Fruit fly (Drosophila melanogaster) whole organism, embryonic: Measurements from ENCODE around the gene CG7362.

Experiments used
- CG10366 ChIP-seq: fragments of 200-800 bp; sonication (Bioruptor generic); IDR thresholded peaks from 2 replicates; pipeline ENCODE4 v1.3.6; 2022; ENCODE audit warnings: missing biosample characterization, missing genetic modification characterization
- CG10959 ChIP-seq: fragments of 200-800 bp; sonication (Bioruptor generic); IDR thresholded peaks from 2 replicates; pipeline ENCODE4 v1.3.6; 2022; ENCODE audit warnings: missing biosample characterization, missing genetic modification characterization
- CG10979 ChIP-seq: fragments of 200-800 bp; sonication (Bioruptor generic); optimal IDR thresholded peaks from 2 replicates; lab custom pipeline; 2018; ENCODE audit warnings: missing biosample characterization, mild to moderate bottlenecking, missing genetic modification characterization, moderate library complexity
- CG12769 ChIP-seq: fragments of 200-800 bp; sonication (Bioruptor generic); optimal IDR thresholded peaks from 2 replicates; lab custom pipeline; 2019; ENCODE audit warnings: missing biosample characterization, mild to moderate bottlenecking, missing genetic modification characterization, moderate library complexity
- CG13624 ChIP-seq: fragments of 200-800 bp; sonication (Bioruptor generic); optimal IDR thresholded peaks from 2 replicates; lab custom pipeline; 2016; ENCODE audit warnings: missing biosample characterization, missing genetic modification characterization
- CG1603 ChIP-seq: fragments of 200-800 bp; sonication (Bioruptor generic); optimal IDR thresholded peaks from 2 replicates; lab custom pipeline; 2019; ENCODE audit warnings: missing biosample characterization, mild to moderate bottlenecking, missing genetic modification characterization, moderate library complexity
- CG17328 ChIP-seq: fragments of 200-800 bp; sonication (Bioruptor generic); IDR thresholded peaks from 2 replicates; pipeline ENCODE4 v1.3.6; 2022; ENCODE audit warnings: missing biosample characterization, missing genetic modification characterization
- CG17829 ChIP-seq: fragments of 200-800 bp; optimal IDR thresholded peaks from 2 replicates; lab custom pipeline; 2019; ENCODE audit warnings: missing biosample characterization, mild to moderate bottlenecking, missing genetic modification characterization, moderate library complexity
- CG17912 ChIP-seq: fragments of 200-800 bp; sonication (Bioruptor generic); optimal IDR thresholded peaks from 2 replicates; lab custom pipeline; 2018; ENCODE audit warnings: missing biosample characterization, mild to moderate bottlenecking, missing genetic modification characterization
- CG2678 ChIP-seq: fragments of 200-800 bp; sonication (Bioruptor generic); optimal IDR thresholded peaks from 3 replicates; lab custom pipeline; 2019; ENCODE audit warnings: missing biosample characterization, mild to moderate bottlenecking, missing genetic modification characterization, moderate library complexity
- CG30403 ChIP-seq: fragments of 200-800 bp; sonication (Bioruptor generic); optimal IDR thresholded peaks from 3 replicates; lab custom pipeline; 2016; ENCODE audit warnings: missing biosample characterization, missing genetic modification characterization
- CG31365 ChIP-seq: fragments of 200-800 bp; sonication (Bioruptor generic); optimal IDR thresholded peaks from 2 replicates; lab custom pipeline; 2018; ENCODE audit warnings: missing biosample characterization, mild to moderate bottlenecking, missing genetic modification characterization
- CG3163 ChIP-seq: fragments of 200-800 bp; sonication (Bioruptor generic); optimal IDR thresholded peaks from 3 replicates; lab custom pipeline; 2016; ENCODE audit warnings: missing biosample characterization, missing genetic modification characterization
- CG32772 ChIP-seq: fragments of 200-800 bp; sonication (Bioruptor generic); IDR thresholded peaks from 2 replicates; pipeline ENCODE4 v1.3.6; 2022; ENCODE audit warnings: missing biosample characterization, missing genetic modification characterization
- CG4328 ChIP-seq: fragments of 200-800 bp; sonication (Bioruptor generic); optimal IDR thresholded peaks from 3 replicates; lab custom pipeline; 2017; ENCODE audit warnings: missing biosample characterization, missing genetic modification reagents, missing genetic modification characterization
- CG4730 ChIP-seq: fragments of 200-800 bp; sonication (Bioruptor generic); IDR thresholded peaks from 2 replicates; pipeline ENCODE4 v1.3.6; 2022; ENCODE audit warnings: missing biosample characterization, missing genetic modification characterization
- CG7556 ChIP-seq: fragments of 200-800 bp; sonication (Bioruptor generic); optimal IDR thresholded peaks from 2 replicates; lab custom pipeline; 2017; ENCODE audit warnings: missing biosample characterization, mild to moderate bottlenecking, missing genetic modification characterization
- CG7786 ChIP-seq: fragments of 200-800 bp; sonication (Bioruptor generic); optimal IDR thresholded peaks from 2 replicates; lab custom pipeline; 2016; ENCODE audit warnings: missing biosample characterization, missing genetic modification characterization
- Chrac-16 ChIP-seq: fragments of 200-800 bp; sonication (Bioruptor generic); optimal IDR thresholded peaks from 3 replicates; lab custom pipeline; 2016; ENCODE audit warnings: missing biosample characterization, missing genetic modification characterization
- D ChIP-seq, 2 experiments: fragments of 200-800 bp in 1 of 2; fragments of >200 bp in 1 of 2; sonication (Bioruptor generic) in 1 of 2; optimal IDR thresholded peaks; 2 replicates in 1 of 2; 3 replicates in 1 of 2; lab custom pipeline; 2017; ENCODE audit warnings: mild to moderate bottlenecking in 1 of 2, missing biosample characterization in 1 of 2, missing genetic modification characterization in 1 of 2, missing genetic modification reagents in 1 of 2
- E2f1 ChIP-seq: fragments of 200-800 bp; sonication (Bioruptor generic); IDR thresholded peaks from 2 replicates; pipeline ENCODE4 v1.3.6; 2022; ENCODE audit warnings: missing biosample characterization, missing genetic modification characterization
- Ets65A ChIP-seq: fragments of 200-800 bp; sonication (Bioruptor generic); peaks from one replicate; lab custom pipeline; 2016; ENCODE audit warnings: missing biosample characterization, missing genetic modification characterization
- Gug ChIP-seq: fragments of 200-800 bp; sonication (Bioruptor generic); IDR thresholded peaks from 4 replicates; pipeline ENCODE4 v1.3.6; 2022; ENCODE audit warnings: missing biosample characterization, missing genetic modification characterization
- H15 ChIP-seq: fragments of 200-800 bp; sonication (Bioruptor generic); IDR thresholded peaks from 3 replicates; pipeline ENCODE4 v1.3.6; 2022; ENCODE audit warnings: missing biosample characterization, missing genetic modification characterization
- HLHmδ ChIP-seq: fragments of 200-800 bp; sonication (Bioruptor generic); optimal IDR thresholded peaks from 2 replicates; lab custom pipeline; 2018; ENCODE audit warnings: missing biosample characterization, mild to moderate bottlenecking, missing genetic modification characterization, moderate library complexity
- Hey ChIP-seq: fragments of 200-800 bp; sonication (Bioruptor generic); optimal IDR thresholded peaks from 3 replicates; lab custom pipeline; 2018; ENCODE audit warnings: missing biosample characterization, mild to moderate bottlenecking, missing genetic modification characterization
- Hr3 ChIP-seq: fragments of 200-800 bp; sonication (Bioruptor generic); optimal IDR thresholded peaks from 3 replicates; lab custom pipeline; 2016; ENCODE audit warnings: missing biosample characterization, missing genetic modification characterization
- PHDP ChIP-seq: fragments of 200-800 bp; sonication (Bioruptor generic); optimal IDR thresholded peaks from 3 replicates; lab custom pipeline; 2018; ENCODE audit warnings: missing biosample characterization, mild to moderate bottlenecking, missing genetic modification characterization, moderate library complexity
- Pdp1 ChIP-seq, 2 experiments: fragments of 200-800 bp; sonication (Bioruptor generic); optimal IDR thresholded peaks; 3 replicates each; lab custom pipeline; 2016; ENCODE audit warnings: missing biosample characterization in 2 of 2, missing genetic modification characterization in 2 of 2, mild to moderate bottlenecking in 1 of 2, moderate library complexity in 1 of 2
- Six4 ChIP-seq: fragments of 200-800 bp; sonication (Bioruptor generic); optimal IDR thresholded peaks from 2 replicates; lab custom pipeline; 2016; ENCODE audit warnings: missing biosample characterization, missing genetic modification characterization
- TFAM ChIP-seq: fragments of 200-800 bp; sonication (Bioruptor generic); optimal IDR thresholded peaks from 2 replicates; lab custom pipeline; 2017; ENCODE audit warnings: missing biosample characterization, missing genetic modification characterization, inconsistent platforms
- Taf1 ChIP-seq: fragments of 200-800 bp; sonication (Bioruptor generic); IDR thresholded peaks from 2 replicates; pipeline ENCODE4 v1.3.6; 2022; ENCODE audit warnings: missing biosample characterization, missing genetic modification characterization
- Vsx1 ChIP-seq: fragments of 200-800 bp; sonication (Bioruptor generic); optimal IDR thresholded peaks from 2 replicates; lab custom pipeline; 2017; ENCODE audit warnings: missing biosample characterization, mild to moderate bottlenecking, missing genetic modification characterization, missing genetic modification reagents
- bbx ChIP-seq: fragments of 200-800 bp; sonication (Bioruptor generic); IDR thresholded peaks from 2 replicates; pipeline ENCODE4 v1.3.6; 2022; ENCODE audit warnings: missing biosample characterization, missing genetic modification characterization; ENCODE audit not compliant: partially characterized antibody
- chinmo ChIP-seq: fragments of 200-800 bp; sonication (Bioruptor generic); IDR thresholded peaks from 4 replicates; pipeline ENCODE4 v1.3.6; 2022; ENCODE audit warnings: missing biosample characterization, missing genetic modification characterization; ENCODE audit not compliant: partially characterized antibody
- dmrt99B ChIP-seq: fragments of 200-800 bp; sonication (Bioruptor generic); optimal IDR thresholded peaks from 2 replicates; lab custom pipeline; 2018; ENCODE audit warnings: missing biosample characterization, mild to moderate bottlenecking, missing genetic modification characterization, moderate library complexity
- dpn ChIP-seq, 2 experiments: fragments of 200-800 bp; sonication (Bioruptor generic); optimal IDR thresholded peaks; 3 replicates each; lab custom pipeline; 2016; ENCODE audit warnings: missing biosample characterization in 2 of 2, missing genetic modification characterization in 2 of 2
- en ChIP-seq: fragments of 200-800 bp; sonication (Bioruptor generic); optimal IDR thresholded peaks from 2 replicates; lab custom pipeline; 2016; ENCODE audit warnings: missing biosample characterization, missing genetic modification characterization
- fd102C ChIP-seq: fragments of 200-800 bp; sonication (Bioruptor generic); optimal IDR thresholded peaks from 2 replicates; lab custom pipeline; 2018; ENCODE audit warnings: missing biosample characterization, mild to moderate bottlenecking, missing genetic modification characterization, moderate library complexity
- insv ChIP-seq, 2 experiments: fragments of 200-800 bp; sonication (Bioruptor generic); optimal IDR thresholded peaks; 3 replicates each; lab custom pipeline; 2016 to 2018; ENCODE audit warnings: missing biosample characterization in 2 of 2, missing genetic modification characterization in 2 of 2
- lab ChIP-seq: fragments of 200-800 bp; sonication (Bioruptor generic); optimal IDR thresholded peaks from 3 replicates; lab custom pipeline; 2017; ENCODE audit warnings: missing biosample characterization, missing genetic modification characterization, mild to moderate bottlenecking, moderate library complexity, missing genetic modification reagents
- lola ChIP-seq, 3 experiments: fragments of >200 bp in 2 of 3; fragments of 200-800 bp in 1 of 3; sonication (Bioruptor generic) in 1 of 3; optimal IDR thresholded peaks; 2 replicates each; lab custom pipeline; 2017 to 2019; ENCODE audit warnings: missing biosample characterization in 3 of 3, missing genetic modification characterization in 3 of 3, mild to moderate bottlenecking in 1 of 3, moderate library complexity in 1 of 3
- otp ChIP-seq: fragments of 200-800 bp; sonication (Bioruptor generic); IDR thresholded peaks from 3 replicates; pipeline ENCODE4, ENCODE4 v1.3.6; 2022; ENCODE audit warnings: missing biosample characterization, missing genetic modification characterization
- pfk ChIP-seq: fragments of 200-800 bp; sonication (Bioruptor generic); optimal IDR thresholded peaks from 2 replicates; lab custom pipeline; 2018; ENCODE audit warnings: missing biosample characterization, mild to moderate bottlenecking, missing genetic modification characterization, moderate library complexity
- ro ChIP-seq: fragments of 200-800 bp; sonication (Bioruptor generic); IDR thresholded peaks from 2 replicates; pipeline ENCODE4 v1.3.6; 2022; ENCODE audit warnings: missing biosample characterization, missing genetic modification characterization
- slbo ChIP-seq: fragments of 200-800 bp; sonication (Bioruptor generic); IDR thresholded peaks from 2 replicates; pipeline ENCODE4 v1.3.6; 2022; ENCODE audit warnings: missing biosample characterization, missing genetic modification characterization
- sug ChIP-seq: fragments of 200-800 bp; optimal IDR thresholded peaks from 2 replicates; lab custom pipeline; 2019; ENCODE audit warnings: missing biosample characterization, mild to moderate bottlenecking, missing genetic modification characterization, moderate library complexity

Gene CG7362

DNA sequence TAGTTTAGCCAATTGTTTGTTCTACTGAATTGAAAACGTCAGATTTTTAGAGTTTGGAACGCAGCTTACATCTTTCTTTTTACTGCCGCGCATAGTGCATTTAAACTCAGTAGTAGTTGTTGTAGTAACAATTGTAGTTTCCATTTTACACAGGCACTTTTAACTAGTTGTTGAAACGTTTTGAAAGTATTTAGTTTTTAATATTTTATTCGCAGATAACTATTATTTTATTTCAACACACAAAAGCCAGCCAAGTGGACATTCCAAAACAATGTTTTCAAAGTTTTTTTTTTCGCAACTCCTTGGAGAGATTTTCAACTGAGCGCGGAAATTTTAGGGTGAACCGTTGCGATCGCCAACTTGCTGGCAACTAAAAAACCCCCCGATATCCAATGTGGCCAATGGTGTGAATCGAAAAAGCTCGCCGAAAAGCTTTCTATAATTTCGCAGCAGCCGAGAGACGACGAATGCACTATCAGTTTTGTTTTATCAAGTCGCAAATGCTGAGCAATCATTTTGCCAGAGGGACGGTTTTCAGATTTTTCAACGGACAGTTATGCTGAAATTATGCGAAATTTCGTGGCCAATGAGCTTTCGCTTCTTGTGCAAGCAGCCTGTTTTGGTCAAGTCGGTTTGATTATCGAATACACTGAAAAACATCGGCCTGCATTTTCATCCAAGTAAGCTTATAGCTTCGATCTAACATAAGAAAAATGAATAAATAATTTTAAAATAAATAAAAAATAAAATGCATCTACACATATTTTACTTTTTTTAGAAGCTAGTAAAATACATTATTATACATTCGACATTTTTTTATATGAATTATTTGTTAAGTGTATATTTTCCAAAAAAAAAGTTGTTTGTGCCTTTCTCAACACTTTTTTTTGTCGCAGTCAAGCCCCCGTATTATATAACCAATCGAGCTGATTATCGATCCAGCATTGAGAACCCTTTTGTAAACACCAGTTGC lies 25.3 kb downstream of the CG7362 start (continued):
- TF ChIP-seq TFAM (GFP tag; lab: Kevin White, UChicago): no peak
- peak; percentile 57; the same call in 1 of the 2 replicates for TF ChIP-seq CG17328
- TF ChIP-seq CG1603 (tag; lab: Kevin White, UChicago): no peak
- peak; percentile 66 for TF ChIP-seq CG17829
- peak; percentile 64 for TF ChIP-seq lab
- 0 out of 2 replicates have a peak, but pooled peaks have one; percentile 21 for TF ChIP-seq CG32772 (GFP tag; lab: Robert Waterston, UW)
- TF ChIP-seq dmrt99B (tag; lab: Kevin White, UChicago): peak; percentile 76
- no peak for TF ChIP-seq Hey
- no peak for TF ChIP-seq ro (GFP tag; lab: Robert Waterston, UW)
- no peak; the same call in 1 of the 2 replicates for TF ChIP-seq bbx (GFP tag; lab: Robert Waterston, UW)
- peak; percentile 45 for TF ChIP-seq Hr3 (GFP tag; lab: Kevin White, UChicago)
- TF ChIP-seq HLHmδ (GFP tag; lab: Kevin White, UChicago): no peak
- no peak for TF ChIP-seq CG10959 (GFP tag; lab: Robert Waterston, UW)
- no peak for TF ChIP-seq Vsx1 (GFP tag; lab: Kevin White, UChicago)
- TF ChIP-seq fd102C (GFP tag; lab: Kevin White, UChicago): no peak
- TF ChIP-seq dpn (GFP tag; optimal IDR thresholded peaks at IDR 0.05; lab: Kevin White, UChicago): peak in 1 of 2 experiments; percentile 46
- no peak for TF ChIP-seq CG12769
- no peak for TF ChIP-seq sug (tag; lab: Kevin White, UChicago)
- TF ChIP-seq CG17912 (GFP tag; lab: Kevin White, UChicago): no peak
- no peak for TF ChIP-seq Six4
- no peak for TF ChIP-seq D (optimal IDR thresholded peaks at IDR 0.05; lab: Kevin White, UChicago)
- no peak for TF ChIP-seq D (GFP tag; optimal IDR thresholded peaks at IDR 0.05; lab: Kevin White, UChicago)
- TF ChIP-seq CG31365 (tag; lab: Kevin White, UChicago): no peak
- TF ChIP-seq otp (GFP tag; lab: Robert Waterston, UW): no peak
- TF ChIP-seq CG10366 (GFP tag; lab: Robert Waterston, UW): peak; percentile 67
- TF ChIP-seq pfk: no peak
- no peak for TF ChIP-seq en (GFP tag; lab: Kevin White, UChicago)
- TF ChIP-seq Taf1 (GFP tag; lab: Robert Waterston, UW): no peak
- 0 out of 2 replicates have a peak, but pooled peaks have one; percentile 25 for TF ChIP-seq E2f1 (GFP tag; lab: Robert Waterston, UW)
- TF ChIP-seq CG4328: no peak
- peak; percentile 62 for TF ChIP-seq CG30403 (GFP tag; lab: Kevin White, UChicago)
- peak in 1 of 2 experiments; percentile 92 for TF ChIP-seq Pdp1 (GFP tag; optimal IDR thresholded peaks at IDR 0.05; lab: Kevin White, UChicago)
- TF ChIP-seq Gug: no peak
- TF ChIP-seq CG3163: peak; percentile 16
- no peak for TF ChIP-seq insv (GFP tag; optimal IDR thresholded peaks at IDR 0.05; lab: Kevin White, UChicago)
- no peak for TF ChIP-seq CG13624 (GFP tag; lab: Kevin White, UChicago)
- TF ChIP-seq PHDP (tag; lab: Kevin White, UChicago): peak; percentile 66
- TF ChIP-seq H15: no peak
- TF ChIP-seq slbo (GFP tag; lab: Robert Waterston, UW): peak; percentile 68
- peak; percentile 37; the same call in 1 of the 2 replicates for TF ChIP-seq CG4730 (GFP tag; lab: Robert Waterston, UW)
- TF ChIP-seq CG7556: peak; percentile 28
- TF ChIP-seq Chrac-16: peak; percentile 4
- no peak for TF ChIP-seq CG7786 (GFP tag; lab: Kevin White, UChicago)
- TF ChIP-seq chinmo (GFP tag; lab: Robert Waterston, UW): 0 out of 4 replicates have a peak, but pooled peaks have one; percentile 20
- peak; percentile 65 for TF ChIP-seq CG2678 (tag; lab: Kevin White, UChicago)
- TF ChIP-seq Ets65A (GFP tag; lab: Kevin White, UChicago): peak; percentile 90
- TF ChIP-seq CG10979 (tag; lab: Kevin White, UChicago): peak; percentile 44
- peak in 1 of 3 experiments; percentile 1 for TF ChIP-seq lola (GFP tag; optimal IDR thresholded peaks at IDR 0.05; lab: Kevin White, UChicago)
